Fruit fly (Drosophila melanogaster) whole organism, adult: ENCODE data around the gene Eogt.

ENCODE experiments used
- CG14711 ChIP-seq: fragments of 200-800 bp; sonication (Bioruptor generic); optimal IDR thresholded peaks from 2 replicates; lab custom pipeline; 2018; ENCODE audit warnings: missing biosample characterization, mild to moderate bottlenecking, missing genetic modification characterization, moderate library complexity
- CG1620 ChIP-seq: fragments of 200-800 bp; sonication (Bioruptor generic); optimal IDR thresholded peaks from 2 replicates; lab custom pipeline; 2016; ENCODE audit warnings: missing biosample characterization, missing genetic modification characterization
- CG33017 ChIP-seq: fragments of 200-800 bp; sonication (Bioruptor generic); optimal IDR thresholded peaks from 2 replicates; lab custom pipeline; 2018; ENCODE audit warnings: missing biosample characterization, mild to moderate bottlenecking, missing genetic modification characterization, moderate library complexity
- CG5204 ChIP-seq: fragments of 200-800 bp; sonication (Bioruptor generic); optimal IDR thresholded peaks from 2 replicates; lab custom pipeline; 2016; ENCODE audit warnings: missing biosample characterization, missing genetic modification characterization
- CG7045 ChIP-seq: fragments of 200-800 bp; sonication (Bioruptor generic); optimal IDR thresholded peaks from 2 replicates; lab custom pipeline; 2017; ENCODE audit warnings: missing biosample characterization, mild to moderate bottlenecking, missing genetic modification characterization
- CG7101 ChIP-seq: fragments of 200-800 bp; sonication (Bioruptor generic); optimal IDR thresholded peaks from 2 replicates; lab custom pipeline; 2018; ENCODE audit warnings: missing biosample characterization, mild to moderate bottlenecking, missing genetic modification characterization, moderate library complexity
- Crg-1 ChIP-seq: fragments of 200-800 bp; sonication (Bioruptor generic); optimal IDR thresholded peaks from 2 replicates; lab custom pipeline; 2016; ENCODE audit warnings: missing biosample characterization, missing genetic modification characterization
- Hr96 ChIP-seq: fragments of 200-800 bp; sonication (Bioruptor generic); optimal IDR thresholded peaks from 2 replicates; lab custom pipeline; 2016; ENCODE audit warnings: missing biosample characterization, missing genetic modification characterization
- Mnt ChIP-seq: fragments of 200-800 bp; sonication (Bioruptor generic); optimal IDR thresholded peaks from 2 replicates; lab custom pipeline; 2016; ENCODE audit warnings: missing biosample characterization, mild to moderate bottlenecking, missing genetic modification characterization
- bab1 ChIP-seq: fragments of 200-800 bp; sonication (Bioruptor generic); optimal IDR thresholded peaks from 3 replicates; lab custom pipeline; 2019; ENCODE audit warnings: missing biosample characterization, mild to moderate bottlenecking, missing genetic modification characterization, moderate library complexity
- kay ChIP-seq: fragments of 200-800 bp; sonication (Bioruptor generic); peaks from one replicate; lab custom pipeline; 2016; ENCODE audit warnings: missing biosample characterization, missing genetic modification characterization, borderline replicate concordance
- pad ChIP-seq: fragments of 200-800 bp; sonication (Bioruptor generic); optimal IDR thresholded peaks from 3 replicates; lab custom pipeline; 2017; ENCODE audit warnings: missing biosample characterization, missing genetic modification characterization, mild to moderate bottlenecking, moderate library complexity, missing genetic modification reagents
- tj ChIP-seq: fragments of 200-800 bp; sonication (Bioruptor generic); optimal IDR thresholded peaks from 3 replicates; lab custom pipeline; 2017; ENCODE audit warnings: missing biosample characterization, mild to moderate bottlenecking, missing genetic modification characterization, moderate library complexity
- toe ChIP-seq: fragments of 200-800 bp; sonication (Bioruptor generic); optimal IDR thresholded peaks from 2 replicates; lab custom pipeline; 2016; ENCODE audit warnings: missing biosample characterization, missing genetic modification characterization

dm6 chr2L:2391321-2391720 lies 10.4 kb downstream of the Eogt start, which contains the start of gene CG46448:
- TF ChIP-seq Mnt (no peak), CG7101 (no peak), kay (GFP tag; lab: Kevin White, UChicago) (no peak), Hr96 (GFP tag; lab: Kevin White, UChicago) (no peak), toe (GFP tag; lab: Kevin White, UChicago) (no peak), CG5204 (no peak), Crg-1 (GFP tag; lab: Kevin White, UChicago) (no peak), CG33017 (no peak), CG14711 (tag; lab: Kevin White, UChicago) (no peak), bab1 (GFP tag; lab: Kevin White, UChicago) (no peak), CG1620 (GFP tag; lab: Kevin White, UChicago) (no peak), tj (no peak), CG7045 (GFP tag; lab: Kevin White, UChicago) (no peak), pad (no peak)
